Worm (Caenorhabditis elegans): ENCODE measurements around the gene sra-1.

sra-1 gene

ce11 chrII:9483342-9483741 is 38.1 kb downstream of the sra-1 start:
- TF ChIP-seq unc-62 (GFP tag; optimal IDR thresholded peaks at IDR 0.05) = no peak

DNA sequence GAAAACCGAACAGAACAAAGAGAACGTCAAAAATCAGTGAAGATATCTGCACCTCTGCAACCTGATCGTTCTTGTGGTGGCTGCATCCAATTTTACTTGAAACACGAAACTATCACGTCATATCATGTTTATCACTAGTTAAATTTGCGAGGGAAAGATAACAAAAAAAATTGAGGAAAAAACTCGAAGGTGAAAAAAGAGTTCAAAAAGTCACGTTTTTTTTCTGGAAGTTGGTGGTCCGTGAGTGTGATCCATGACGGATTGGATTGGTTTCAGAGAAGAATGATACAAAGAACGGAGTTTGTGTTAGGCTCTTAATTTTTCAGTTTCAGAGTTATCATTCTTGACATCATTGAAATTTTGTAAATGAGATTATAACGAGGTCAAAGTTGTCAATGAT is 38.9 kb downstream of the sra-1 start:
- no peak for TF ChIP-seq unc-62 (GFP tag; optimal IDR thresholded peaks at IDR 0.05)

- TF ChIP-seq unc-62 (GFP tag; optimal IDR thresholded peaks at IDR 0.05) = no peak
Observed at ce11 chrII:9481427-9481826, 40.0 kb downstream of the sra-1 start.

- no peak for TF ChIP-seq unc-62 (GFP tag; optimal IDR thresholded peaks at IDR 0.05)
Observed at ce11 chrII:9480006-9480405, 41.5 kb downstream of the sra-1 start, which contains the start of gene T19H5.7. Gene T19H5.7 (minus strand): TSS chrII:9480106.

ce11 chrII:9477567-9477966 is 43.9 kb downstream of the sra-1 start, which contains the start of gene chil-27:
Gene chil-27 (plus strand): TSS chrII:9477867.
- TF ChIP-seq unc-62 (GFP tag; optimal IDR thresholded peaks at IDR 0.05) = no peak

ce11 chrII:9474367-9475105 is 46.9 kb downstream of the sra-1 start, which contains the start of the genes chil-25 and chil-26:
Gene chil-25 (minus strand): TSS chrII:9474467.
Gene chil-26 (plus strand): TSS chrII:9475055.
- no peak for TF ChIP-seq unc-62 (GFP tag; optimal IDR thresholded peaks at IDR 0.05)
